Worm (Caenorhabditis elegans) whole organism, late embryonic: ENCODE data around the gene cdf-1.

ENCODE experiments used
- C08G9.2 ChIP-seq: sonication (generic microtip); optimal IDR thresholded peaks from 2 replicates; lab custom pipeline; 2016; ENCODE audit warnings: mild to moderate bottlenecking, missing genetic modification characterization, moderate library complexity, missing compliant biosample characterization
- F13H6.1 ChIP-seq: sonication (generic microtip); optimal IDR thresholded peaks from 2 replicates; lab custom pipeline; 2016; ENCODE audit warnings: missing genetic modification characterization, missing compliant biosample characterization
- K09A11.1 ChIP-seq: sonication (generic microtip); optimal IDR thresholded peaks from 2 replicates; lab custom pipeline; 2017; ENCODE audit warnings: antibody characterized with exemption, mild to moderate bottlenecking, missing genetic modification characterization, missing compliant biosample characterization; ENCODE audit not compliant: insufficient read depth
- Y22D7AL.16 ChIP-seq: sonication (generic microtip); optimal IDR thresholded peaks from 2 replicates; lab custom pipeline; 2016; ENCODE audit warnings: missing genetic modification characterization, missing compliant biosample characterization
- ama-1 ChIP-seq: fragments of 150-350 bp; optimal IDR thresholded peaks from 2 replicates; lab custom pipeline; 2014
- ceh-22 ChIP-seq: sonication (generic microtip); optimal IDR thresholded peaks from 2 replicates; lab custom pipeline; 2017; ENCODE audit warnings: missing biosample characterization, missing genetic modification characterization
- ceh-30 ChIP-seq: fragments of 150-350 bp; optimal IDR thresholded peaks from 2 replicates; lab custom pipeline; 2014; ENCODE audit warnings: missing biosample characterization, missing genetic modification characterization
- ceh-34 ChIP-seq: sonication (generic microtip); optimal IDR thresholded peaks from 2 replicates; lab custom pipeline; 2016; ENCODE audit warnings: mild to moderate bottlenecking, missing genetic modification characterization, missing compliant biosample characterization
- ceh-45 ChIP-seq: fragments of 200-800 bp; sonication (Bioruptor generic); IDR thresholded peaks from 2 replicates; pipeline ENCODE4 v1.3.6; 2022; ENCODE audit warnings: missing genetic modification reagents, missing genetic modification characterization, missing compliant biosample characterization
- ceh-48 ChIP-seq: sonication (generic microtip); optimal IDR thresholded peaks from 2 replicates; lab custom pipeline; 2016; ENCODE audit warnings: missing genetic modification characterization, inconsistent platforms, missing compliant biosample characterization
- che-1 ChIP-seq: sonication (generic microtip); optimal IDR thresholded peaks from 2 replicates; lab custom pipeline; 2016; ENCODE audit warnings: mild to moderate bottlenecking, missing genetic modification characterization, missing compliant biosample characterization
- elt-2 ChIP-seq: sonication (generic microtip); optimal IDR thresholded peaks from 2 replicates; lab custom pipeline; 2016; ENCODE audit warnings: missing genetic modification reagents, missing genetic modification characterization, missing compliant biosample characterization
- elt-4 ChIP-seq: sonication (generic microtip); optimal IDR thresholded peaks from 2 replicates; lab custom pipeline; 2016; ENCODE audit warnings: missing genetic modification characterization, missing compliant biosample characterization
- ets-4 ChIP-seq: sonication (generic microtip); optimal IDR thresholded peaks from 2 replicates; lab custom pipeline; 2016; ENCODE audit warnings: missing genetic modification characterization, missing compliant biosample characterization
- fax-1 ChIP-seq: sonication (generic microtip); optimal IDR thresholded peaks from 2 replicates; lab custom pipeline; 2016; ENCODE audit warnings: missing genotype, missing genetic modification characterization, missing compliant biosample characterization
- fkh-10 ChIP-seq: fragments of 150-350 bp; optimal IDR thresholded peaks from 2 replicates; lab custom pipeline; 2014; ENCODE audit warnings: missing biosample characterization, missing genetic modification reagents, missing genetic modification characterization
- gmeb-2 ChIP-seq: sonication (generic microtip); optimal IDR thresholded peaks from 2 replicates; lab custom pipeline; 2016; ENCODE audit warnings: missing genetic modification characterization, inconsistent platforms, missing compliant biosample characterization
- hlh-13 ChIP-seq: fragments of 200-800 bp; sonication (Bioruptor generic); optimal IDR thresholded peaks from 2 replicates; lab custom pipeline; 2018; ENCODE audit warnings: mild to moderate bottlenecking, missing genetic modification characterization, missing compliant biosample characterization
- hlh-30 ChIP-seq: sonication (generic microtip); optimal IDR thresholded peaks from 2 replicates; lab custom pipeline; 2017; ENCODE audit warnings: antibody characterized with exemption, missing genetic modification characterization, missing compliant biosample characterization; ENCODE audit not compliant: insufficient read depth
- hlh-8 ChIP-seq: sonication (generic microtip); optimal IDR thresholded peaks from 2 replicates; lab custom pipeline; 2016; ENCODE audit warnings: missing genotype, missing genetic modification characterization, missing compliant biosample characterization
- lim-6 ChIP-seq: sonication (generic microtip); optimal IDR thresholded peaks from 2 replicates; lab custom pipeline; 2016; ENCODE audit warnings: missing genetic modification characterization, missing compliant biosample characterization
- nfya-1 ChIP-seq: sonication (generic microtip); optimal IDR thresholded peaks from 2 replicates; lab custom pipeline; 2017; ENCODE audit warnings: missing genetic modification characterization, mild to moderate bottlenecking, missing compliant biosample characterization, antibody characterized with exemption, moderate library complexity
- npax-4 ChIP-seq: sonication (generic microtip); optimal IDR thresholded peaks from 2 replicates; lab custom pipeline; 2016; ENCODE audit warnings: missing genetic modification characterization, missing compliant biosample characterization
- pag-3 ChIP-seq: sonication (generic microtip); optimal IDR thresholded peaks from 2 replicates; lab custom pipeline; 2016; ENCODE audit warnings: missing compliant biosample characterization, missing genetic modification characterization, borderline replicate concordance
- pat-9 ChIP-seq: fragments of 200-800 bp; sonication (Bioruptor generic); optimal IDR thresholded peaks from 2 replicates; lab custom pipeline; 2018; ENCODE audit warnings: mild to moderate bottlenecking, missing genetic modification characterization, moderate library complexity, missing compliant biosample characterization
- pros-1 ChIP-seq: fragments of 150-350 bp; optimal IDR thresholded peaks from 2 replicates; lab custom pipeline; 2014; ENCODE audit warnings: missing biosample characterization, missing genetic modification reagents, missing genetic modification characterization
- sox-4 ChIP-seq: sonication (generic microtip); optimal IDR thresholded peaks from 2 replicates; lab custom pipeline; 2017; ENCODE audit warnings: mild to moderate bottlenecking, missing genetic modification characterization, inconsistent platforms, missing compliant biosample characterization
- syd-9 ChIP-seq: sonication (generic microtip); optimal IDR thresholded peaks from 2 replicates; lab custom pipeline; 2016; ENCODE audit warnings: mild to moderate bottlenecking, missing genetic modification characterization, moderate library complexity, missing compliant biosample characterization
- ttx-3 ChIP-seq: sonication (generic microtip); optimal IDR thresholded peaks from 2 replicates; lab custom pipeline; 2016; ENCODE audit warnings: missing genetic modification reagents, missing genetic modification characterization, missing compliant biosample characterization
- unc-3 ChIP-seq, 2 experiments: fragments of 200-800 bp in 1 of 2; sonication (Bioruptor generic) in 1 of 2; sonication (generic microtip) in 1 of 2; conservative IDR thresholded peaks in 1 of 2; optimal IDR thresholded peaks in 1 of 2; 2 replicates each; pipeline versions ENCODE4 v1.3.6 to Lab custom; 2016 to 2022; ENCODE audit warnings: missing compliant biosample characterization in 2 of 2, missing genetic modification characterization in 2 of 2, missing genetic modification reagents in 1 of 2
- unc-55 ChIP-seq: sonication (generic microtip); optimal IDR thresholded peaks from 2 replicates; lab custom pipeline; 2017; ENCODE audit warnings: missing biosample characterization, missing genetic modification reagents, missing genetic modification characterization

Gene cdf-1

ce11 chrX:6515267-6515666 is 10.3 kb upstream of the cdf-1 start:
- TF ChIP-seq lim-6 (no peak), hlh-30 (tag; lab: Kevin White, UChicago) (peak; percentile 1), ceh-34 (no peak), ttx-3 (tag; lab: Kevin White, UChicago) (no peak), unc-55 (GFP tag; lab: Kevin White, UChicago) (no peak)
- TF ChIP-seq, all 69 proteins: peak for 1

- TF ChIP-seq elt-2 (tag; lab: Kevin White, UChicago): peak; percentile 92
- no peak for TF ChIP-seq ama-1
Observed at ce11 chrX:6514466-6514865, 9.5 kb upstream of the cdf-1 start.

ce11 chrX:6511985-6512384 is 7.0 kb upstream of the cdf-1 start, which contains the start of gene ttr-35:
Gene ttr-35 (plus strand): TSS chrX:6512285.
- TF ChIP-seq fkh-10 (GFP tag; lab: Kevin White, UChicago) (no peak), ets-4 (tag; lab: Kevin White, UChicago) (no peak), ceh-48 (no peak), sox-4 (tag; lab: Kevin White, UChicago) (no peak), hlh-13 (GFP tag; lab: Kevin White, UChicago) (no peak), elt-2 (tag; lab: Kevin White, UChicago) (no peak), ceh-30 (no peak), K09A11.1 (no peak), fax-1 (tag; lab: Kevin White, UChicago) (no peak), syd-9 (tag; lab: Kevin White, UChicago) (no peak), pag-3 (tag; lab: Kevin White, UChicago) (no peak), gmeb-2 (tag; lab: Kevin White, UChicago) (no peak), ceh-45 (GFP tag; lab: Robert Waterston, UW) (no peak), che-1 (tag; lab: Kevin White, UChicago) (no peak), ttx-3 (tag; lab: Kevin White, UChicago) (no peak)

ce11 chrX:6510627-6511026 is 5.7 kb upstream of the cdf-1 start, which contains the start of gene ttr-36:
Gene ttr-36 (plus strand): TSS chrX:6510927.
- no peak for TF ChIP-seq F13H6.1 (tag; lab: Kevin White, UChicago)
- no peak for TF ChIP-seq unc-3 (GFP tag; conservative IDR thresholded peaks at IDR 0.05; lab: Robert Waterston, UW)
- TF ChIP-seq unc-3 (tag; optimal IDR thresholded peaks at IDR 0.05; lab: Kevin White, UChicago): no peak
- no peak for TF ChIP-seq Y22D7AL.16 (tag; lab: Kevin White, UChicago)
- TF ChIP-seq fax-1 (tag; lab: Kevin White, UChicago): no peak
- TF ChIP-seq, all 69 proteins: peak for 0

ce11 chrX:6509813-6510212 is 4.9 kb upstream of the cdf-1 start:
- TF ChIP-seq elt-2 (tag; lab: Kevin White, UChicago) (peak; percentile 60), pros-1 (no peak)

DNA sequence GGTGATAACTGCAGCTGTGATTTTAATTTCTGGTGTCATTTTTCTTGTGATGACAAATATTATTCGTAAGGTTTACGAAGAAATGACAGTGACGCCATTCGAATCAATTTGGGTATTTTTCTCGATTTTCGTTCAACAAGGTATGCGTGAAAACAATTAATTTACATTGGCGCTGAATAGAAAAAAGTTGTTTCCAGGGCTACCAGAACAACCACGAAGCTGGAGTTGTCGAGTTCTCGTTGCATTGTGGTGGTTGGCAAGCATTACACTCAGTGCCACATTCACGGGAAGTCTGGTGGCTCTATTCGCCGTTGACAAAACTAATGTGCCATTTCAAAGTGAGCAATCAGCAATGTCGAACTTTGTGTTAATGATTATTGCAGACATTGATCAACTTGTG is 2.8 kb upstream of the cdf-1 start:
- TF ChIP-seq npax-4 (tag; lab: Kevin White, UChicago) (no peak), ceh-34 (no peak), C08G9.2 (tag; lab: Kevin White, UChicago) (no peak), elt-4 (no peak), ceh-22 (tag; lab: Kevin White, UChicago) (no peak), fax-1 (tag; lab: Kevin White, UChicago) (no peak), hlh-8 (tag; lab: Kevin White, UChicago) (no peak), nfya-1 (tag; lab: Kevin White, UChicago) (no peak), pros-1 (no peak), pat-9 (no peak)
